Worm (Caenorhabditis elegans): ENCODE measurements around the gene ile-2.
A peak's percentile ranks its signal among the peaks of the same experiment; 100 is the strongest.

Gene ile-2

DNA sequence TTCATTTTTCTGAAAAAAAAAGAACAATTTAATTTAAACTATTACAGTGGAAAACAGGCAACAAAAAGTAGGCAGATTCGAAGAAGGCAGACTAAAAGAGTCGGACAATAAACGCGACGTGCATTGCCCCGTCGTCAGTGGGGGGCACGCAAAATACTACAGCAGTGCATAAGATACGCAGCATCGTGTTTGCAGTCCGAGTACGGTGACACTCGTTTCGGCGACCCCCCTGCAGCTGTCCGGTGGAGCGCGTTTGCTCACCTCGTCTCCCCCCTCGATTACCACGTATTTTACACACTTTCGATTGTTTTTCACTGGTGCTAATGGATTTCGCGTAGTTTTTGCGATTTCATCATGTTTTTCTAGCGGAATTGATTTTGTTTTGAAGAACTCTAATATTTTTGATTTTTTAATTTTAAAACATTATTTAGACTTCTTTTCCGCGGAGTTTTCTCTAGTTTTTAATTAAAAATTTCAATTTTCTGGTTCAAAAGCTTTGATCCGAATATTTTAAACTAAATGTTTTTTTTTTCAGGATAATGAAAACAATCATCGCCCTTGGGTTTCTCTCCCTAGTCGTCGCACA is at the start of gene ile-2, which contains the start of gene trap-2:
TSS of gene ile-2 (plus strand) at position 536 of the 586 bp plus-strand sequence.
TSS of gene trap-2 (minus strand) at position 9 of the 586 bp plus-strand sequence.
- TF ChIP-seq snpc-1.2 (GFP tag; IDR thresholded peaks at IDR 0.05) (peak; percentile 47; the same call in 1 of the 2 replicates), F37D6.2 (tag; optimal IDR thresholded peaks at IDR 0.05) (peak; percentile 83), hlh-11 (tag; optimal IDR thresholded peaks at IDR 0.05) (peak; percentile 98), skn-1 (tag; optimal IDR thresholded peaks at IDR 0.05) (no peak), lim-7 (GFP tag; IDR thresholded peaks at IDR 0.05) (0 out of 2 replicates have a peak, but pooled peaks have one; percentile 51), lin-38 (GFP tag; IDR thresholded peaks at IDR 0.05) (peak; percentile 99), Y48G9A.11 (GFP tag; IDR thresholded peaks at IDR 0.05) (no peak), unc-130 (GFP tag; optimal IDR thresholded peaks at IDR 0.05) (no peak), dve-1 (tag; optimal IDR thresholded peaks at IDR 0.05; ENCODE audit: insufficient read depth) (peak; percentile 93), lin-29 (GFP tag; IDR thresholded peaks at IDR 0.05) (peak; percentile 77), ceh-62 (tag; optimal IDR thresholded peaks at IDR 0.05) (no peak), F10B5.3 (tag; optimal IDR thresholded peaks at IDR 0.05) (peak; percentile 72), nhr-237 (tag; optimal IDR thresholded peaks at IDR 0.05) (no peak), nhr-11 (tag; optimal IDR thresholded peaks at IDR 0.05) (peak; percentile 94), ceh-20 (GFP tag; IDR thresholded peaks at IDR 0.05) (peak; percentile 79), dmd-8 (GFP tag; IDR thresholded peaks at IDR 0.05) (no peak), dpl-1 (GFP tag; optimal IDR thresholded peaks at IDR 0.05) (peak; percentile 75), T26A8.4 (GFP tag; IDR thresholded peaks at IDR 0.05) (peak; percentile 89), daf-16 (GFP tag; optimal IDR thresholded peaks at IDR 0.05) (peak; percentile 80 to 88), daf-16 (tag; optimal IDR thresholded peaks at IDR 0.05) (peak; percentile 68), nhr-76 (tag; optimal IDR thresholded peaks at IDR 0.05) (no peak), nhr-28 (tag; optimal IDR thresholded peaks at IDR 0.05) (peak; percentile 94), ceh-44 (GFP tag; IDR thresholded peaks at IDR 0.05) (no peak), Y75B8A.6 (GFP tag; IDR thresholded peaks at IDR 0.05) (peak; percentile 65; the same call in 1 of the 2 replicates), snpc-4 (tag; optimal IDR thresholded peaks at IDR 0.05) (no peak), tag-97 (GFP tag; IDR thresholded peaks at IDR 0.05) (no peak), daf-12 (tag; optimal IDR thresholded peaks at IDR 0.05) (no peak), mdt-29 (GFP tag; IDR thresholded peaks at IDR 0.05) (peak; percentile 80), mdl-1 (tag; optimal IDR thresholded peaks at IDR 0.05) (peak; percentile 45 to 90), pqm-1 (tag; optimal IDR thresholded peaks at IDR 0.05) (peak; percentile 71), attf-4 (tag; optimal IDR thresholded peaks at IDR 0.05) (no peak), Y5F2A.4 (GFP tag; optimal IDR thresholded peaks at IDR 0.05) (no peak), ama-1 (optimal IDR thresholded peaks at IDR 0.05) (no peak), zip-11 (GFP tag; IDR thresholded peaks at IDR 0.05) (no peak), T20F7.1 (GFP tag; optimal IDR thresholded peaks at IDR 0.05) (peak; percentile 90), lir-3 (tag; optimal IDR thresholded peaks at IDR 0.05) (peak; percentile 50), egl-27 (tag; optimal IDR thresholded peaks at IDR 0.05) (no peak), nhr-41 (GFP tag; IDR thresholded peaks at IDR 0.05) (peak; percentile 92), lin-1 (GFP tag; IDR thresholded peaks at IDR 0.05) (peak; percentile 91), fkh-10 (GFP tag; optimal IDR thresholded peaks at IDR 0.05) (peak; percentile 83), spr-3 (GFP tag; optimal IDR thresholded peaks at IDR 0.05) (peak; percentile 79), cey-2 (tag; optimal IDR thresholded peaks at IDR 0.05; ENCODE audit: borderline replicate concordance, insufficient read depth) (no peak), egl-43 (GFP tag; IDR thresholded peaks at IDR 0.05) (peak; percentile 91), madf-5 (GFP tag; IDR thresholded peaks at IDR 0.05) (0 out of 4 replicates have a peak, but pooled peaks of 1 of the 2 experiments have one; percentile 41), pha-4 (GFP tag; IDR thresholded peaks at IDR 0.05) (peak; percentile 82), pha-4 (tag; optimal IDR thresholded peaks at IDR 0.05) (no peak), D1046.2 (GFP tag; IDR thresholded peaks at IDR 0.05) (peak; percentile 99), lin-39 (tag; optimal IDR thresholded peaks at IDR 0.05) (no peak), ztf-7 (tag; optimal IDR thresholded peaks at IDR 0.05) (peak; percentile 72), ceh-28 (tag; optimal IDR thresholded peaks at IDR 0.05) (peak; percentile 18), duxl-1 (tag; optimal IDR thresholded peaks at IDR 0.05; ENCODE audit: poor library complexity) (peak; percentile 81), ceh-82 (tag; optimal IDR thresholded peaks at IDR 0.05) (no peak)
